Fruit fly (Drosophila melanogaster): Measurements from ENCODE around the gene plum.

DNA sequence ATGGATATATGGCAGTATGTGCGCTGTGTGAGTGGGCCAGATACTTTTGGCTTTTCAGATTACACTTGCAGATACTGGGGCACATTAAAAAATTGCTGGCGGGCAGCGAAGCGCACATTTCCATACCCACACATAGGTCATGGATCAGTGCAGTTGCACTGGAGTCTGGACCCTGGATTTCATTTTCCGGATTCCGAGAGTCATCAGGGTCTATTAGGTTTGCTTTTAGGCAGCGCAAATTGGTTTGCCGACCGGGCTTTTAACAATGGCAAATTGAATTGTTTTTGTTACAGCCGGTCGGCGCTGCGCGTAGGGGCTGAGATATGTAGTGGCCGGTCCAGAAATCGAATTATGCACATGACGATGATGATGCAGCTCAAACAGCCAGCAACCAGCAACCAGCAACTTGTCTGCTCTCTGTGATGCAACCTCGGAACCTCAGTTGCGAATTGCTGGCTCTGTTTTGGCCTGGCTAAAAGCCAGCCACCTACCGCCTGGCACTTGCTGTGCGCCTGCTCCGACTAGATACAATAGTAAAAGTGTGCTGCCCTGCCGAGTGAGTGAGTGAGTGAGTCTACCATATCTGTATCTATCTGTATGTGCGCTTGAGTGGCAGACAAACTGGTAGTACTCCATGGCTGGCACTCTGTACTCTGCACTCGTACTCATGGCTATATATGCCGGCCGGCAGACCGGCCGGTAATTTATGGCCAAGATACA is 7.9 kb upstream of the plum start:
- TF ChIP-seq Crg-1 (GFP tag; optimal IDR thresholded peaks at IDR 0.05) (no peak), kay (GFP tag; ENCODE audit: borderline replicate concordance) (no peak), CG33017 (tag; optimal IDR thresholded peaks at IDR 0.05) (no peak), cnc (optimal IDR thresholded peaks at IDR 0.05) (no peak), tj (GFP tag; optimal IDR thresholded peaks at IDR 0.05) (no peak), Clk (GFP tag; optimal IDR thresholded peaks at IDR 0.05) (no peak), CG7045 (GFP tag; optimal IDR thresholded peaks at IDR 0.05) (no peak), Mnt (GFP tag; optimal IDR thresholded peaks at IDR 0.05) (no peak), CG12768 (GFP tag; optimal IDR thresholded peaks at IDR 0.05) (no peak), Hr96 (GFP tag; optimal IDR thresholded peaks at IDR 0.05) (no peak), pad (GFP tag; optimal IDR thresholded peaks at IDR 0.05) (no peak), CG5204 (GFP tag; optimal IDR thresholded peaks at IDR 0.05) (no peak)

Data from whole organism, adult.